Worm (Caenorhabditis elegans) whole organism, late embryonic: ENCODE results near the gene K09D9.14.

Source experiments
- C38D4.7 ChIP-seq: fragments of 200-800 bp; sonication (Bioruptor generic); optimal IDR thresholded peaks from 2 replicates; lab custom pipeline; 2018; ENCODE audit warnings: mild to moderate bottlenecking, missing genetic modification characterization, moderate library complexity, missing compliant biosample characterization
- K02D7.2 ChIP-seq: sonication (generic microtip); optimal IDR thresholded peaks from 2 replicates; lab custom pipeline; 2017; ENCODE audit warnings: mild to moderate bottlenecking, missing genetic modification characterization, missing compliant biosample characterization
- K09A11.1 ChIP-seq: sonication (generic microtip); optimal IDR thresholded peaks from 2 replicates; lab custom pipeline; 2017; ENCODE audit warnings: antibody characterized with exemption, mild to moderate bottlenecking, missing genetic modification characterization, missing compliant biosample characterization; ENCODE audit not compliant: insufficient read depth
- ama-1 ChIP-seq: fragments of 150-350 bp; optimal IDR thresholded peaks from 2 replicates; lab custom pipeline; 2014
- ceh-14 ChIP-seq: sonication (generic microtip); optimal IDR thresholded peaks from 2 replicates; lab custom pipeline; 2016; ENCODE audit warnings: missing genotype, missing genetic modification characterization, missing compliant biosample characterization
- ceh-18 ChIP-seq: sonication (generic microtip); optimal IDR thresholded peaks from 2 replicates; lab custom pipeline; 2016; ENCODE audit warnings: missing genetic modification characterization, missing compliant biosample characterization
- ceh-19 ChIP-seq: fragments of 200-800 bp; sonication (Bioruptor generic); optimal IDR thresholded peaks from 2 replicates; lab custom pipeline; 2018; ENCODE audit warnings: mild to moderate bottlenecking, missing genetic modification characterization, missing compliant biosample characterization
- ceh-22 ChIP-seq: sonication (generic microtip); optimal IDR thresholded peaks from 2 replicates; lab custom pipeline; 2017; ENCODE audit warnings: missing biosample characterization, missing genetic modification characterization
- ceh-30 ChIP-seq: fragments of 150-350 bp; optimal IDR thresholded peaks from 2 replicates; lab custom pipeline; 2014; ENCODE audit warnings: missing biosample characterization, missing genetic modification characterization
- ceh-31 ChIP-seq: sonication (generic microtip); optimal IDR thresholded peaks from 2 replicates; lab custom pipeline; 2016; ENCODE audit warnings: missing genetic modification characterization, missing compliant biosample characterization
- ceh-34 ChIP-seq: sonication (generic microtip); optimal IDR thresholded peaks from 2 replicates; lab custom pipeline; 2016; ENCODE audit warnings: mild to moderate bottlenecking, missing genetic modification characterization, missing compliant biosample characterization
- ceh-45 ChIP-seq: fragments of 200-800 bp; sonication (Bioruptor generic); IDR thresholded peaks from 2 replicates; pipeline ENCODE4 v1.3.6; 2022; ENCODE audit warnings: missing genetic modification reagents, missing genetic modification characterization, missing compliant biosample characterization
- ceh-9 ChIP-seq: sonication (generic microtip); optimal IDR thresholded peaks from 2 replicates; lab custom pipeline; 2016; ENCODE audit warnings: mild to moderate bottlenecking, missing genetic modification characterization, inconsistent platforms, missing compliant biosample characterization
- che-1 ChIP-seq: sonication (generic microtip); optimal IDR thresholded peaks from 2 replicates; lab custom pipeline; 2016; ENCODE audit warnings: mild to moderate bottlenecking, missing genetic modification characterization, missing compliant biosample characterization
- dve-1 ChIP-seq: sonication (generic microtip); optimal IDR thresholded peaks from 2 replicates; lab custom pipeline; 2017; ENCODE audit warnings: antibody characterized with exemption, mild to moderate bottlenecking, missing genetic modification characterization, missing compliant biosample characterization
- elt-2 ChIP-seq: sonication (generic microtip); optimal IDR thresholded peaks from 2 replicates; lab custom pipeline; 2016; ENCODE audit warnings: missing genetic modification reagents, missing genetic modification characterization, missing compliant biosample characterization
- ets-4 ChIP-seq: sonication (generic microtip); optimal IDR thresholded peaks from 2 replicates; lab custom pipeline; 2016; ENCODE audit warnings: missing genetic modification characterization, missing compliant biosample characterization
- fkh-10 ChIP-seq: fragments of 150-350 bp; optimal IDR thresholded peaks from 2 replicates; lab custom pipeline; 2014; ENCODE audit warnings: missing biosample characterization, missing genetic modification reagents, missing genetic modification characterization
- fkh-6 ChIP-seq: sonication (generic microtip); optimal IDR thresholded peaks from 2 replicates; lab custom pipeline; 2016; ENCODE audit warnings: missing genetic modification characterization, missing compliant biosample characterization
- gmeb-2 ChIP-seq: sonication (generic microtip); optimal IDR thresholded peaks from 2 replicates; lab custom pipeline; 2016; ENCODE audit warnings: missing genetic modification characterization, inconsistent platforms, missing compliant biosample characterization
- hlh-15 ChIP-seq: sonication (generic microtip); optimal IDR thresholded peaks from 2 replicates; lab custom pipeline; 2016; ENCODE audit warnings: missing genetic modification characterization, missing compliant biosample characterization
- hlh-30 ChIP-seq: sonication (generic microtip); optimal IDR thresholded peaks from 2 replicates; lab custom pipeline; 2017; ENCODE audit warnings: antibody characterized with exemption, missing genetic modification characterization, missing compliant biosample characterization; ENCODE audit not compliant: insufficient read depth
- hlh-6 ChIP-seq: sonication (generic microtip); optimal IDR thresholded peaks from 2 replicates; lab custom pipeline; 2016; ENCODE audit warnings: missing genotype, missing genetic modification characterization, missing compliant biosample characterization
- lin-11 ChIP-seq: fragments of 200-800 bp; sonication (Bioruptor generic); optimal IDR thresholded peaks from 2 replicates; lab custom pipeline; 2018; ENCODE audit warnings: mild to moderate bottlenecking, missing genetic modification characterization, missing compliant biosample characterization
- madf-2 ChIP-seq: sonication (generic microtip); optimal IDR thresholded peaks from 2 replicates; lab custom pipeline; 2017; ENCODE audit warnings: missing genetic modification characterization, missing compliant biosample characterization
- mec-3 ChIP-seq: sonication (generic microtip); optimal IDR thresholded peaks from 2 replicates; lab custom pipeline; 2016; ENCODE audit warnings: borderline replicate concordance, missing genetic modification characterization, missing compliant biosample characterization
- npax-4 ChIP-seq: sonication (generic microtip); optimal IDR thresholded peaks from 2 replicates; lab custom pipeline; 2016; ENCODE audit warnings: missing genetic modification characterization, missing compliant biosample characterization
- odd-2 ChIP-seq: sonication (generic microtip); optimal IDR thresholded peaks from 2 replicates; lab custom pipeline; 2017; ENCODE audit warnings: antibody characterized with exemption, mild to moderate bottlenecking, missing genetic modification characterization, missing compliant biosample characterization
- pag-3 ChIP-seq: sonication (generic microtip); optimal IDR thresholded peaks from 2 replicates; lab custom pipeline; 2016; ENCODE audit warnings: missing compliant biosample characterization, missing genetic modification characterization, borderline replicate concordance
- pax-1 ChIP-seq: fragments of 150-350 bp; optimal IDR thresholded peaks from 2 replicates; lab custom pipeline; 2014; ENCODE audit warnings: missing biosample characterization, missing genetic modification characterization
- pha-2 ChIP-seq: sonication (generic microtip); optimal IDR thresholded peaks from 2 replicates; lab custom pipeline; 2017; ENCODE audit warnings: mild to moderate bottlenecking, missing genetic modification characterization, missing compliant biosample characterization
- pqm-1 ChIP-seq: sonication (generic microtip); optimal IDR thresholded peaks from 2 replicates; lab custom pipeline; 2016; ENCODE audit warnings: missing genetic modification characterization, missing compliant biosample characterization
- pros-1 ChIP-seq: fragments of 150-350 bp; optimal IDR thresholded peaks from 2 replicates; lab custom pipeline; 2014; ENCODE audit warnings: missing biosample characterization, missing genetic modification reagents, missing genetic modification characterization
- ref-2 ChIP-seq: sonication (generic microtip); optimal IDR thresholded peaks from 2 replicates; lab custom pipeline; 2016; ENCODE audit warnings: missing genetic modification characterization, missing compliant biosample characterization
- sdc-2 ChIP-seq: sonication (generic microtip); optimal IDR thresholded peaks from 2 replicates; lab custom pipeline; 2016; ENCODE audit warnings: missing genotype, missing genetic modification characterization, missing compliant biosample characterization
- sox-2 ChIP-seq: fragments of 200-800 bp; sonication (Bioruptor generic); IDR thresholded peaks from 2 replicates; pipeline ENCODE4 v1.3.6; 2022; ENCODE audit warnings: missing genetic modification reagents, missing genetic modification characterization, missing compliant biosample characterization
- tbx-2 ChIP-seq: sonication (generic microtip); optimal IDR thresholded peaks from 2 replicates; lab custom pipeline; 2016; ENCODE audit warnings: missing genetic modification characterization, missing compliant biosample characterization
- ttx-3 ChIP-seq: sonication (generic microtip); optimal IDR thresholded peaks from 2 replicates; lab custom pipeline; 2016; ENCODE audit warnings: missing genetic modification reagents, missing genetic modification characterization, missing compliant biosample characterization
- unc-42 ChIP-seq: sonication (generic microtip); optimal IDR thresholded peaks from 2 replicates; lab custom pipeline; 2016; ENCODE audit warnings: missing genotype, missing genetic modification characterization, missing compliant biosample characterization
- unc-55 ChIP-seq: sonication (generic microtip); optimal IDR thresholded peaks from 2 replicates; lab custom pipeline; 2017; ENCODE audit warnings: missing biosample characterization, missing genetic modification reagents, missing genetic modification characterization
- unc-86 ChIP-seq: sonication (generic microtip); optimal IDR thresholded peaks from 2 replicates; lab custom pipeline; 2016; ENCODE audit warnings: missing genetic modification characterization, missing compliant biosample characterization
- zip-5 ChIP-seq: sonication (generic microtip); optimal IDR thresholded peaks from 2 replicates; lab custom pipeline; 2016; ENCODE audit warnings: missing genetic modification characterization, missing compliant biosample characterization
- ztf-16 ChIP-seq: sonication (generic microtip); optimal IDR thresholded peaks from 2 replicates; lab custom pipeline; 2017; ENCODE audit warnings: missing genetic modification characterization, missing compliant biosample characterization

Gene K09D9.14

DNA sequence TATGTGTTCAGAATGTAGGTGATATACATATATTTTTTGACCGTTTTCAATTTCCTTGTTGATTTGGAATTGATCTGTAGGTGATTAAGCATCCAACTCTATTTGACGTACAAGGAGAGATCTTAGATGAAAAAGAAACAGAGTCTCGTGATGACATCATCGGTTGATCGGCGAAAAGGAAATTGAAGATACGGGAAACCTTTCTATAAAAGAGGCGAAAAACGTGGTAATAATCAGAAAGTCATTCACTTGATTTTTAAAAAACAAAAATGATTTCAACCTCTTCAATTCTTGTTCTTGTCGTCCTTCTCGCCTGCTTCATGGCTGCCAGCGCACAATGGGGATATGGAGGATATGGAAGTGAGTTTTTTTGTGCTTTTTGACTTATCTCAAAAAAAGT, 37.5 kb downstream of the K09D9.14 start, which contains the start of gene nlp-29:
Gene nlp-29, plus strand, starts transcription at position 248 of the 400 bp plus-strand sequence.
- TF ChIP-seq ceh-45, result no peak
- TF ChIP-seq hlh-30 (tag; lab: Kevin White, UChicago), result no peak
- peak; percentile 12 for TF ChIP-seq dve-1 (tag; lab: Kevin White, UChicago)

ce11 chrV:3981680-3982079, 40.0 kb downstream of the K09D9.14 start, which contains the start of gene nlp-30:
TSS of gene nlp-30 (plus strand) at chrV:3981980.
- TF ChIP-seq pag-3 (no peak), pax-1 (tag; lab: Kevin White, UChicago) (no peak), K02D7.2 (tag; lab: Kevin White, UChicago) (no peak), dve-1 (tag; lab: Kevin White, UChicago) (no peak), ttx-3 (tag; lab: Kevin White, UChicago) (no peak), sdc-2 (tag; lab: Kevin White, UChicago) (no peak), pros-1 (tag; lab: Kevin White, UChicago) (no peak), zip-5 (tag; lab: Kevin White, UChicago) (no peak), odd-2 (tag; lab: Kevin White, UChicago) (no peak), unc-55 (GFP tag; lab: Kevin White, UChicago) (no peak), fkh-10 (GFP tag; lab: Kevin White, UChicago) (no peak), fkh-6 (tag; lab: Kevin White, UChicago) (no peak), ref-2 (no peak), ceh-18 (no peak), ets-4 (tag; lab: Kevin White, UChicago) (no peak), npax-4 (no peak), ceh-14 (no peak), hlh-6 (tag; lab: Kevin White, UChicago) (no peak), hlh-15 (tag; lab: Kevin White, UChicago) (no peak)

DNA sequence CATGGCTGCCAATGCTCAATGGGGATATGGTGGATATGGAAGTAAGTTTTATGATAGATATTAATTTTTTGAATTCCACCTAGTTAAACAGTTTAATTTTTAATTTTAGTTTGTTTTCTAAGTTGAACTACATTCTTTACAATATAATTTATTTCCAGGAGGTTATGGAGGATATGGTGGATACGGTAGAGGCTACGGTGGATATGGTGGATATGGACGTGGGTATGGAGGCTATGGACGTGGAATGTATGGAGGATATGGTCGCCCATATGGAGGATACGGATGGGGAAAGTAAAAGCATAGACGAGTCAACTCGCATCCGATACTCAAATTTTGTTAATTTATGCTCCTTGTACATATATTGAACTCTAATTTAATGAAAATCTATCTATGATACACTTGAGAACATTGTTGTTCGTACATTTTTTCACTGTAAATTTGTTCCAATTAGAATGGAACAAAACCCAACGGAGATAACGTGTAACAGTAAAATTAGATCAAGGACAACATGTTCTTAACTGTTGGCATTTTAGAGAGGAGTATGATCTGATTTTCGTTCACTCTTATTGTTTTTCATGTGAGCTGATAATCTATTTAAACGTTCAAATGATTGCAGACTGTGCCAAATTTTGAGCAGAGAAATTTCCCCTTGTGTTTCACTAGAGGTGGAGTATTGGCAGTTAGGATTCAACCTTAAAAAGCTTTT, 41.3 kb downstream of the K09D9.14 start:
- no peak for TF ChIP-seq ztf-16 (tag; lab: Kevin White, UChicago)
- TF ChIP-seq pros-1 (tag; lab: Kevin White, UChicago), result no peak
- TF ChIP-seq ceh-22 (tag; lab: Kevin White, UChicago), result no peak
- no peak for TF ChIP-seq unc-42 (tag; lab: Kevin White, UChicago)
- no peak for TF ChIP-seq dve-1 (tag; lab: Kevin White, UChicago)
- no peak for TF ChIP-seq tbx-2 (tag; lab: Kevin White, UChicago)
- no peak for TF ChIP-seq elt-2 (tag; lab: Kevin White, UChicago)
- no peak for TF ChIP-seq ceh-34
- TF ChIP-seq ets-4 (tag; lab: Kevin White, UChicago), result no peak
- no peak for TF ChIP-seq C38D4.7 (GFP tag; lab: Kevin White, UChicago)
- TF ChIP-seq pha-2, result no peak
- no peak for TF ChIP-seq hlh-6 (tag; lab: Kevin White, UChicago)
- TF ChIP-seq che-1 (tag; lab: Kevin White, UChicago), result no peak
- no peak for TF ChIP-seq gmeb-2
- no peak for TF ChIP-seq pqm-1 (tag; lab: Kevin White, UChicago)
- no peak for TF ChIP-seq mec-3 (tag; lab: Kevin White, UChicago)
- no peak for TF ChIP-seq ceh-18
- no peak for TF ChIP-seq unc-86 (tag; lab: Kevin White, UChicago)

- no peak for TF ChIP-seq ceh-30
- no peak for TF ChIP-seq madf-2
- no peak for TF ChIP-seq sox-2 (GFP tag; lab: Robert Waterston, UW)
- peak; percentile 3 for TF ChIP-seq ref-2
- no peak for TF ChIP-seq ceh-22 (tag; lab: Kevin White, UChicago)
- no peak for TF ChIP-seq pag-3
- TF ChIP-seq fkh-6 (tag; lab: Kevin White, UChicago), result no peak
- no peak for TF ChIP-seq ceh-14
- no peak for TF ChIP-seq zip-5 (tag; lab: Kevin White, UChicago)
- no peak for TF ChIP-seq unc-86 (tag; lab: Kevin White, UChicago)
- TF ChIP-seq lin-11 (tag; lab: Kevin White, UChicago), result no peak
- TF ChIP-seq ceh-9 (tag; lab: Kevin White, UChicago), result no peak
- TF ChIP-seq elt-2 (tag; lab: Kevin White, UChicago), result peak; percentile 61
- no peak for TF ChIP-seq ceh-31
- no peak for TF ChIP-seq ama-1 (lab: Kevin White, UChicago)
- no peak for TF ChIP-seq ceh-19 (GFP tag; lab: Kevin White, UChicago)
- TF ChIP-seq K09A11.1 (tag; lab: Kevin White, UChicago), result no peak
Measured at ce11 chrV:3979819-3980218, 41.9 kb downstream of the K09D9.14 start, which contains the start of gene nlp-31. TSS of gene nlp-31 (plus strand) at chrV:3980055.
